Fruit fly (Drosophila melanogaster) whole organism, embryonic: ENCODE results near the gene CG10019.

ENCODE experiments used
- Atf-2 ChIP-seq: fragments of 200-800 bp; sonication (Bioruptor generic); optimal IDR thresholded peaks from 2 replicates; lab custom pipeline; 2016; ENCODE audit warnings: missing biosample characterization, missing genetic modification characterization
- Atf3 ChIP-seq: fragments of 200-800 bp; sonication (Bioruptor generic); optimal IDR thresholded peaks from 3 replicates; lab custom pipeline; 2016; ENCODE audit warnings: missing biosample characterization, missing genetic modification characterization
- B-H2 ChIP-seq: fragments of 200-800 bp; sonication (Bioruptor generic); optimal IDR thresholded peaks from 2 replicates; lab custom pipeline; 2018; ENCODE audit warnings: missing biosample characterization, mild to moderate bottlenecking, missing genetic modification characterization
- BEAF-32 ChIP-seq: fragments of 200-800 bp; sonication (Bioruptor generic); optimal IDR thresholded peaks from 3 replicates; lab custom pipeline; 2017; ENCODE audit warnings: missing biosample characterization, missing genetic modification characterization, mild to moderate bottlenecking, moderate library complexity, missing genetic modification reagents
- CG10267 ChIP-seq: fragments of 200-800 bp; sonication (Bioruptor generic); optimal IDR thresholded peaks from 2 replicates; lab custom pipeline; 2018; ENCODE audit warnings: missing biosample characterization, mild to moderate bottlenecking, missing genetic modification characterization, moderate library complexity
- CG12299 ChIP-seq: fragments of 200-800 bp; sonication (Bioruptor generic); optimal IDR thresholded peaks from 2 replicates; lab custom pipeline; 2018; ENCODE audit warnings: missing biosample characterization, mild to moderate bottlenecking, missing genetic modification characterization
- CG13287 ChIP-seq: fragments of 200-800 bp; sonication (Bioruptor generic); IDR thresholded peaks from 2 replicates; pipeline ENCODE4 v1.3.6; 2022; ENCODE audit warnings: missing biosample characterization, missing genetic modification characterization; ENCODE audit not compliant: partially characterized antibody
- CG17359 ChIP-seq: fragments of 200-800 bp; sonication (Bioruptor generic); optimal IDR thresholded peaks from 3 replicates; lab custom pipeline; 2018; ENCODE audit warnings: missing biosample characterization, mild to moderate bottlenecking, missing genetic modification characterization, moderate library complexity
- CG1832 ChIP-seq: fragments of 200-800 bp; sonication (Bioruptor generic); optimal IDR thresholded peaks from 2 replicates; lab custom pipeline; 2017; ENCODE audit warnings: missing biosample characterization, mild to moderate bottlenecking, missing genetic modification characterization, inconsistent platforms
- CG4617 ChIP-seq: fragments of 200-800 bp; sonication (Bioruptor generic); optimal IDR thresholded peaks from 3 replicates; lab custom pipeline; 2016; ENCODE audit warnings: missing biosample characterization, missing genetic modification characterization, borderline replicate concordance
- CG4730 ChIP-seq: fragments of 200-800 bp; sonication (Bioruptor generic); IDR thresholded peaks from 2 replicates; pipeline ENCODE4 v1.3.6; 2022; ENCODE audit warnings: missing biosample characterization, missing genetic modification characterization
- CG4820 ChIP-seq: fragments of 200-800 bp; sonication (Bioruptor generic); optimal IDR thresholded peaks from 3 replicates; lab custom pipeline; 2016; ENCODE audit warnings: missing biosample characterization, missing genetic modification characterization
- CG7786 ChIP-seq: fragments of 200-800 bp; sonication (Bioruptor generic); optimal IDR thresholded peaks from 2 replicates; lab custom pipeline; 2016; ENCODE audit warnings: missing biosample characterization, missing genetic modification characterization
- CG9797 ChIP-seq: fragments of 200-800 bp; sonication (Bioruptor generic); optimal IDR thresholded peaks from 3 replicates; lab custom pipeline; 2018; ENCODE audit warnings: missing biosample characterization, mild to moderate bottlenecking, missing genetic modification characterization
- Chrac-16 ChIP-seq: fragments of 200-800 bp; sonication (Bioruptor generic); optimal IDR thresholded peaks from 3 replicates; lab custom pipeline; 2016; ENCODE audit warnings: missing biosample characterization, missing genetic modification characterization
- CrebB ChIP-seq: fragments of 200-800 bp; sonication (Bioruptor generic); optimal IDR thresholded peaks from 3 replicates; lab custom pipeline; 2018; ENCODE audit warnings: missing biosample characterization, mild to moderate bottlenecking, missing genetic modification characterization
- Dip2 ChIP-seq: fragments of 200-800 bp; sonication (Bioruptor generic); IDR thresholded peaks from 2 replicates; pipeline ENCODE4 v1.3.6; 2022; ENCODE audit warnings: missing biosample characterization, missing genetic modification characterization
- Doc2 ChIP-seq: fragments of 200-800 bp; sonication (Bioruptor generic); IDR thresholded peaks from 2 replicates; pipeline ENCODE4 v1.3.6; 2022; ENCODE audit warnings: missing biosample characterization, missing genetic modification characterization
- E2f1 ChIP-seq: fragments of 200-800 bp; sonication (Bioruptor generic); IDR thresholded peaks from 2 replicates; pipeline ENCODE4 v1.3.6; 2022; ENCODE audit warnings: missing biosample characterization, missing genetic modification characterization
- Elba2 ChIP-seq: fragments of 200-800 bp; sonication (Bioruptor generic); optimal IDR thresholded peaks from 3 replicates; lab custom pipeline; 2016; ENCODE audit warnings: missing biosample characterization, missing genetic modification characterization
- HLH4C ChIP-seq: fragments of 200-800 bp; sonication (Bioruptor generic); IDR thresholded peaks from 3 replicates; pipeline ENCODE4 v1.3.6; 2022; ENCODE audit warnings: missing biosample characterization, missing genetic modification characterization; ENCODE audit not compliant: partially characterized antibody
- Hmr ChIP-seq: fragments of 200-800 bp; sonication (Bioruptor generic); optimal IDR thresholded peaks from 3 replicates; lab custom pipeline; 2017; ENCODE audit warnings: mild to moderate bottlenecking, missing biosample characterization, missing genetic modification reagents, missing genetic modification characterization
- NC2α ChIP-seq: fragments of 200-800 bp; sonication (Bioruptor generic); optimal IDR thresholded peaks from 2 replicates; lab custom pipeline; 2016; ENCODE audit warnings: missing biosample characterization, missing genetic modification characterization
- NFAT ChIP-seq: fragments of 200-800 bp; sonication (Bioruptor generic); IDR thresholded peaks from 2 replicates; pipeline ENCODE4 v1.3.6; 2022; ENCODE audit warnings: missing biosample characterization, missing genetic modification characterization
- Nf-YC ChIP-seq: fragments of 200-800 bp; optimal IDR thresholded peaks from 3 replicates; lab custom pipeline; 2019; ENCODE audit warnings: missing biosample characterization, mild to moderate bottlenecking, missing genetic modification characterization, moderate library complexity
- NfI ChIP-seq: fragments of 200-800 bp; sonication (Bioruptor generic); optimal IDR thresholded peaks from 3 replicates; lab custom pipeline; 2018; ENCODE audit warnings: missing biosample characterization, mild to moderate bottlenecking, missing genetic modification characterization, moderate library complexity
- Optix ChIP-seq: fragments of 200-800 bp; sonication (Bioruptor generic); IDR thresholded peaks from 3 replicates; pipeline ENCODE4 v1.3.6; 2022; ENCODE audit warnings: missing biosample characterization, missing genetic modification characterization
- Pdp1 ChIP-seq, 2 experiments: fragments of 200-800 bp; sonication (Bioruptor generic); optimal IDR thresholded peaks; 3 replicates each; lab custom pipeline; 2016; ENCODE audit warnings: missing biosample characterization in 2 of 2, missing genetic modification characterization in 2 of 2, mild to moderate bottlenecking in 1 of 2, moderate library complexity in 1 of 2
- Side ChIP-seq: fragments of 200-800 bp; sonication (Bioruptor generic); optimal IDR thresholded peaks from 2 replicates; lab custom pipeline; 2016; ENCODE audit warnings: missing biosample characterization, missing genetic modification characterization
- Xrp1 ChIP-seq: fragments of 200-800 bp; sonication (Bioruptor generic); IDR thresholded peaks from 2 replicates; pipeline ENCODE4 v1.3.6; 2022; ENCODE audit warnings: missing biosample characterization, missing genetic modification characterization
- ab ChIP-seq: fragments of 200-800 bp; sonication (Bioruptor generic); optimal IDR thresholded peaks from 2 replicates; lab custom pipeline; 2016; ENCODE audit warnings: missing biosample characterization, missing genetic modification characterization
- ato ChIP-seq: fragments of 200-800 bp; sonication (Bioruptor generic); IDR thresholded peaks from 2 replicates; pipeline ENCODE4 v1.3.6; 2022; ENCODE audit warnings: missing biosample characterization, missing genetic modification characterization; ENCODE audit not compliant: partially characterized antibody
- az2 ChIP-seq: fragments of 200-800 bp; sonication (Bioruptor generic); optimal IDR thresholded peaks from 3 replicates; lab custom pipeline; 2016; ENCODE audit warnings: missing biosample characterization, missing genetic modification characterization
- bigmax ChIP-seq: fragments of 200-800 bp; sonication (Bioruptor generic); optimal IDR thresholded peaks from 2 replicates; lab custom pipeline; 2018; ENCODE audit warnings: missing biosample characterization, mild to moderate bottlenecking, missing genetic modification characterization
- cas ChIP-seq: fragments of 200-800 bp; sonication (Bioruptor generic); IDR thresholded peaks from 2 replicates; pipeline ENCODE4 v1.3.6; 2022; ENCODE audit warnings: missing biosample characterization, missing genetic modification characterization
- chm ChIP-seq: fragments of 200-800 bp; sonication (Bioruptor generic); IDR thresholded peaks from 2 replicates; pipeline ENCODE4 v1.3.6; 2022; ENCODE audit warnings: missing biosample characterization, missing genetic modification characterization
- crp ChIP-seq, 2 experiments: fragments of 200-800 bp; sonication (Bioruptor generic); optimal IDR thresholded peaks; 2 replicates in 1 of 2; 3 replicates in 1 of 2; lab custom pipeline; 2017; ENCODE audit warnings: missing biosample characterization in 2 of 2, missing genetic modification characterization in 2 of 2, mild to moderate bottlenecking in 1 of 2, moderate library complexity in 1 of 2
- emc ChIP-seq: fragments of 200-800 bp; sonication (Bioruptor generic); optimal IDR thresholded peaks from 2 replicates; lab custom pipeline; 2016; ENCODE audit warnings: missing biosample characterization, missing genetic modification characterization
- fd102C ChIP-seq: fragments of 200-800 bp; sonication (Bioruptor generic); optimal IDR thresholded peaks from 2 replicates; lab custom pipeline; 2018; ENCODE audit warnings: missing biosample characterization, mild to moderate bottlenecking, missing genetic modification characterization, moderate library complexity
- h ChIP-seq: fragments of >200 bp; optimal IDR thresholded peaks from 2 replicates; lab custom pipeline; 2017
- ham ChIP-seq: fragments of 200-800 bp; sonication (Bioruptor generic); IDR thresholded peaks from 2 replicates; pipeline ENCODE4 v1.3.6; 2022; ENCODE audit warnings: missing biosample characterization, missing genetic modification characterization
- kni ChIP-seq: fragments of 200-800 bp; sonication (Bioruptor generic); optimal IDR thresholded peaks from 3 replicates; lab custom pipeline; 2017; ENCODE audit warnings: mild to moderate bottlenecking, missing biosample characterization, missing genetic modification reagents, missing genetic modification characterization
- lbe ChIP-seq: fragments of 200-800 bp; sonication (Bioruptor generic); optimal IDR thresholded peaks from 2 replicates; lab custom pipeline; 2016; ENCODE audit warnings: missing biosample characterization, mild to moderate bottlenecking, missing genetic modification characterization
- mld ChIP-seq: fragments of 200-800 bp; sonication (Bioruptor generic); IDR thresholded peaks from 3 replicates; pipeline ENCODE4 v1.3.6; 2022; ENCODE audit warnings: missing biosample characterization, missing genetic modification characterization; ENCODE audit not compliant: partially characterized antibody
- pfk ChIP-seq: fragments of 200-800 bp; sonication (Bioruptor generic); optimal IDR thresholded peaks from 2 replicates; lab custom pipeline; 2018; ENCODE audit warnings: missing biosample characterization, mild to moderate bottlenecking, missing genetic modification characterization, moderate library complexity
- pnt ChIP-seq: fragments of 200-800 bp; sonication (Bioruptor generic); optimal IDR thresholded peaks from 3 replicates; lab custom pipeline; 2016; ENCODE audit warnings: missing biosample characterization, missing genetic modification characterization
- schlank ChIP-seq: fragments of 200-800 bp; sonication (Bioruptor generic); optimal IDR thresholded peaks from 2 replicates; lab custom pipeline; 2018; ENCODE audit warnings: missing biosample characterization, mild to moderate bottlenecking, missing genetic modification characterization
- slou ChIP-seq: fragments of 200-800 bp; sonication (Bioruptor generic); optimal IDR thresholded peaks from 3 replicates; lab custom pipeline; 2016; ENCODE audit warnings: missing biosample characterization, missing genetic modification characterization
- so ChIP-seq: fragments of 200-800 bp; sonication (Bioruptor generic); IDR thresholded peaks from 3 replicates; pipeline ENCODE4 v1.3.6; 2022; ENCODE audit warnings: missing biosample characterization, missing genetic modification characterization
- tx ChIP-seq: fragments of 200-800 bp; sonication (Bioruptor generic); optimal IDR thresholded peaks from 2 replicates; lab custom pipeline; 2016; ENCODE audit warnings: missing biosample characterization, missing genetic modification characterization
- unc-4 ChIP-seq: fragments of 200-800 bp; sonication (Bioruptor generic); IDR thresholded peaks from 2 replicates; pipeline ENCODE4 v1.3.6; 2022; ENCODE audit warnings: missing biosample characterization, missing genetic modification characterization; ENCODE audit not compliant: partially characterized antibody

The CG10019 gene

dm6 chr2L:3712949-3713416, 17.3 kb upstream of the CG10019 start, which contains the start of the genes CG31955 and CG2818 (continued):
- no peak for TF ChIP-seq ab (GFP tag; lab: Kevin White, UChicago)
- no peak for TF ChIP-seq Xrp1 (GFP tag; lab: Robert Waterston, UW)
- TF ChIP-seq B-H2 = peak; percentile 23
- no peak for TF ChIP-seq E2f1
- no peak for TF ChIP-seq Chrac-16 (GFP tag; lab: Kevin White, UChicago)
- no peak for TF ChIP-seq Nf-YC
- TF ChIP-seq CG7786 (GFP tag; lab: Kevin White, UChicago) = no peak
- TF ChIP-seq CrebB (tag; lab: Kevin White, UChicago) = no peak
- peak; percentile 71 to 96 for TF ChIP-seq crp (GFP tag; optimal IDR thresholded peaks at IDR 0.05; lab: Kevin White, UChicago)
- TF ChIP-seq bigmax (GFP tag; lab: Kevin White, UChicago) = no peak
- TF ChIP-seq BEAF-32 (GFP tag; lab: Kevin White, UChicago) = peak; percentile 80
- no peak for TF ChIP-seq Hmr
- no peak for TF ChIP-seq Atf-2 (GFP tag; lab: Kevin White, UChicago)
- no peak for TF ChIP-seq CG4730
- no peak for TF ChIP-seq schlank
- no peak for TF ChIP-seq ato (GFP tag; lab: Robert Waterston, UW)
- no peak for TF ChIP-seq CG4820 (GFP tag; lab: Kevin White, UChicago)
- TF ChIP-seq Doc2 (GFP tag; lab: Robert Waterston, UW) = no peak
- peak; percentile 1 for TF ChIP-seq az2 (GFP tag; lab: Kevin White, UChicago)
- no peak for TF ChIP-seq Elba2 (GFP tag; lab: Kevin White, UChicago)
- no peak for TF ChIP-seq ham (GFP tag; lab: Robert Waterston, UW)
- TF ChIP-seq kni = no peak
- TF ChIP-seq so (GFP tag; lab: Robert Waterston, UW) = no peak
- peak; percentile 26 for TF ChIP-seq NfI (GFP tag; lab: Kevin White, UChicago)
- TF ChIP-seq tx (GFP tag; lab: Kevin White, UChicago) = peak; percentile 36
- TF ChIP-seq lbe = no peak
- peak; percentile 37 for TF ChIP-seq CG4617 (GFP tag; lab: Kevin White, UChicago)
- no peak for TF ChIP-seq emc (GFP tag; lab: Kevin White, UChicago)
- TF ChIP-seq CG10267 (tag; lab: Kevin White, UChicago) = peak; percentile 18
- TF ChIP-seq NC2α (GFP tag; lab: Kevin White, UChicago) = no peak
- no peak for TF ChIP-seq CG12299
- TF ChIP-seq Atf3 (GFP tag; lab: Kevin White, UChicago) = no peak
- TF ChIP-seq cas (GFP tag; lab: Robert Waterston, UW) = no peak
- no peak for TF ChIP-seq chm (GFP tag; lab: Robert Waterston, UW)
- TF ChIP-seq pfk = no peak
- no peak for TF ChIP-seq slou
- no peak for TF ChIP-seq CG17359 (tag; lab: Kevin White, UChicago)
- no peak for TF ChIP-seq mld (GFP tag; lab: Robert Waterston, UW)
- no peak for TF ChIP-seq Optix (GFP tag; lab: Robert Waterston, UW)
- TF ChIP-seq Dip2 = no peak
- no peak for TF ChIP-seq CG1832 (GFP tag; lab: Kevin White, UChicago)
- TF ChIP-seq CG13287 = peak; percentile 84
- TF ChIP-seq HLH4C (GFP tag; lab: Robert Waterston, UW) = peak; percentile 50; the same call in 1 of the 3 replicates
- no peak for TF ChIP-seq Pdp1 (GFP tag; optimal IDR thresholded peaks at IDR 0.05; lab: Kevin White, UChicago)
- TF ChIP-seq fd102C = no peak
- TF ChIP-seq pnt (GFP tag; lab: Kevin White, UChicago) = no peak
- TF ChIP-seq h = no peak
- no peak for TF ChIP-seq NFAT (GFP tag; lab: Robert Waterston, UW)
- TF ChIP-seq Side (GFP tag; lab: Kevin White, UChicago) = no peak
- TF ChIP-seq CG9797 (GFP tag; lab: Kevin White, UChicago) = peak; percentile 1
- TF ChIP-seq unc-4 = peak; percentile 77
